Fruit fly (Drosophila melanogaster) whole organism, embryonic: ENCODE data around the gene CCT7.
A peak's percentile ranks its signal among the peaks of the same experiment; 100 is the strongest.

ENCODE experiments used
- Abd-B ChIP-seq: fragments of 200-800 bp; sonication (Bioruptor generic); optimal IDR thresholded peaks from 2 replicates; lab custom pipeline; 2018; ENCODE audit warnings: missing biosample characterization, mild to moderate bottlenecking, missing genetic modification characterization, moderate library complexity
- Atf-2 ChIP-seq: fragments of 200-800 bp; sonication (Bioruptor generic); optimal IDR thresholded peaks from 2 replicates; lab custom pipeline; 2016; ENCODE audit warnings: missing biosample characterization, missing genetic modification characterization
- CG10267 ChIP-seq: fragments of 200-800 bp; sonication (Bioruptor generic); optimal IDR thresholded peaks from 2 replicates; lab custom pipeline; 2018; ENCODE audit warnings: missing biosample characterization, mild to moderate bottlenecking, missing genetic modification characterization, moderate library complexity
- CG10366 ChIP-seq: fragments of 200-800 bp; sonication (Bioruptor generic); IDR thresholded peaks from 2 replicates; pipeline ENCODE4 v1.3.6; 2022; ENCODE audit warnings: missing biosample characterization, missing genetic modification characterization
- CG12942 ChIP-seq: fragments of 200-800 bp; sonication (Bioruptor generic); optimal IDR thresholded peaks from 3 replicates; lab custom pipeline; 2016; ENCODE audit warnings: missing biosample characterization, missing genetic modification characterization
- CG13424 ChIP-seq: fragments of 200-800 bp; sonication (Bioruptor generic); optimal IDR thresholded peaks from 2 replicates; lab custom pipeline; 2019; ENCODE audit warnings: missing biosample characterization, mild to moderate bottlenecking, missing genetic modification characterization, moderate library complexity
- CG13894 ChIP-seq: fragments of 200-800 bp; sonication (Bioruptor generic); optimal IDR thresholded peaks from 3 replicates; lab custom pipeline; 2018; ENCODE audit warnings: missing biosample characterization, mild to moderate bottlenecking, missing genetic modification characterization, moderate library complexity
- CG1529 ChIP-seq: fragments of 200-800 bp; sonication (Bioruptor generic); optimal IDR thresholded peaks from 3 replicates; lab custom pipeline; 2018; ENCODE audit warnings: missing biosample characterization, missing genetic modification characterization
- CG1603 ChIP-seq: fragments of 200-800 bp; sonication (Bioruptor generic); optimal IDR thresholded peaks from 2 replicates; lab custom pipeline; 2019; ENCODE audit warnings: missing biosample characterization, mild to moderate bottlenecking, missing genetic modification characterization, moderate library complexity
- CG1647 ChIP-seq: fragments of 200-800 bp; sonication (Bioruptor generic); optimal IDR thresholded peaks from 3 replicates; lab custom pipeline; 2016; ENCODE audit warnings: missing biosample characterization, missing genetic modification characterization
- CG2199 ChIP-seq: fragments of 200-800 bp; sonication (Bioruptor generic); IDR thresholded peaks from 3 replicates; pipeline ENCODE4 v1.3.6; 2022; ENCODE audit warnings: missing biosample characterization, missing genetic modification characterization
- CG2712 ChIP-seq: fragments of 200-800 bp; optimal IDR thresholded peaks from 3 replicates; lab custom pipeline; 2019; ENCODE audit warnings: missing biosample characterization, mild to moderate bottlenecking, missing genetic modification characterization, moderate library complexity
- CG2875 ChIP-seq: fragments of 200-800 bp; sonication (Bioruptor generic); optimal IDR thresholded peaks from 2 replicates; lab custom pipeline; 2017; ENCODE audit warnings: missing biosample characterization, mild to moderate bottlenecking, missing genetic modification characterization, missing genetic modification reagents
- CG30020 ChIP-seq: fragments of 200-800 bp; optimal IDR thresholded peaks from 2 replicates; lab custom pipeline; 2019; ENCODE audit warnings: missing biosample characterization, mild to moderate bottlenecking, missing genetic modification characterization, moderate library complexity
- CG30403 ChIP-seq: fragments of 200-800 bp; sonication (Bioruptor generic); optimal IDR thresholded peaks from 3 replicates; lab custom pipeline; 2016; ENCODE audit warnings: missing biosample characterization, missing genetic modification characterization
- CG31388 ChIP-seq: fragments of 200-800 bp; sonication (Bioruptor generic); optimal IDR thresholded peaks from 2 replicates; lab custom pipeline; 2016; ENCODE audit warnings: missing biosample characterization, missing genetic modification characterization
- CG32532 ChIP-seq: fragments of 200-800 bp; sonication (Bioruptor generic); IDR thresholded peaks from 2 replicates; pipeline ENCODE4 v1.3.6; 2022; ENCODE audit warnings: missing biosample characterization, missing genetic modification characterization
- CG4424 ChIP-seq: fragments of 200-800 bp; sonication (Bioruptor generic); optimal IDR thresholded peaks from 3 replicates; lab custom pipeline; 2016; ENCODE audit warnings: missing biosample characterization, missing genetic modification characterization
- CG5245 ChIP-seq: fragments of 200-800 bp; sonication (Bioruptor generic); optimal IDR thresholded peaks from 3 replicates; lab custom pipeline; 2016; ENCODE audit warnings: missing biosample characterization, missing genetic modification characterization
- CG5953 ChIP-seq: fragments of 200-800 bp; sonication (Bioruptor generic); IDR thresholded peaks from 2 replicates; pipeline ENCODE4 v1.3.6; 2022; ENCODE audit warnings: missing biosample characterization, missing genetic modification characterization
- CG6689 ChIP-seq: fragments of 200-800 bp; sonication (Bioruptor generic); IDR thresholded peaks from 2 replicates; pipeline ENCODE4 v1.3.6; 2022; ENCODE audit warnings: missing biosample characterization, missing genetic modification characterization
- CG7839 ChIP-seq: fragments of 200-800 bp; sonication (Bioruptor generic); optimal IDR thresholded peaks from 3 replicates; lab custom pipeline; 2018; ENCODE audit warnings: missing biosample characterization, mild to moderate bottlenecking, missing genetic modification characterization, moderate library complexity
- CG8290 ChIP-seq, 3 experiments: fragments of 200-800 bp; sonication (Bioruptor generic); optimal IDR thresholded peaks; 2 replicates each; lab custom pipeline; 2016 to 2019; ENCODE audit warnings: missing biosample characterization in 3 of 3, missing genetic modification characterization in 3 of 3, mild to moderate bottlenecking in 2 of 3, moderate library complexity in 1 of 3
- CG8478 ChIP-seq: fragments of >200 bp; optimal IDR thresholded peaks from 2 replicates; lab custom pipeline; 2018
- CoRest ChIP-seq: fragments of 200-800 bp; sonication (Bioruptor generic); optimal IDR thresholded peaks from 3 replicates; lab custom pipeline; 2018; ENCODE audit warnings: missing biosample characterization, mild to moderate bottlenecking, missing genetic modification characterization, moderate library complexity
- D19B ChIP-seq: fragments of 200-800 bp; sonication (Bioruptor generic); optimal IDR thresholded peaks from 2 replicates; lab custom pipeline; 2017; ENCODE audit warnings: missing biosample characterization, mild to moderate bottlenecking, missing genetic modification characterization
- E2f1 ChIP-seq: fragments of 200-800 bp; sonication (Bioruptor generic); IDR thresholded peaks from 2 replicates; pipeline ENCODE4 v1.3.6; 2022; ENCODE audit warnings: missing biosample characterization, missing genetic modification characterization
- Fer2 ChIP-seq: fragments of 200-800 bp; sonication (Bioruptor generic); optimal IDR thresholded peaks from 2 replicates; lab custom pipeline; 2018; ENCODE audit warnings: missing biosample characterization, mild to moderate bottlenecking, missing genetic modification characterization, moderate library complexity
- HLH4C ChIP-seq: fragments of 200-800 bp; sonication (Bioruptor generic); IDR thresholded peaks from 3 replicates; pipeline ENCODE4 v1.3.6; 2022; ENCODE audit warnings: missing biosample characterization, missing genetic modification characterization; ENCODE audit not compliant: partially characterized antibody
- Hmr ChIP-seq: fragments of 200-800 bp; sonication (Bioruptor generic); optimal IDR thresholded peaks from 3 replicates; lab custom pipeline; 2017; ENCODE audit warnings: mild to moderate bottlenecking, missing biosample characterization, missing genetic modification reagents, missing genetic modification characterization
- Hr3 ChIP-seq: fragments of 200-800 bp; sonication (Bioruptor generic); optimal IDR thresholded peaks from 3 replicates; lab custom pipeline; 2016; ENCODE audit warnings: missing biosample characterization, missing genetic modification characterization
- NK7.1 ChIP-seq: fragments of 200-800 bp; sonication (Bioruptor generic); optimal IDR thresholded peaks from 3 replicates; lab custom pipeline; 2016; ENCODE audit warnings: missing biosample characterization, missing genetic modification characterization
- Ssrp ChIP-seq: fragments of 200-800 bp; sonication (Bioruptor generic); optimal IDR thresholded peaks from 2 replicates; lab custom pipeline; 2018; ENCODE audit warnings: missing biosample characterization, mild to moderate bottlenecking, missing genetic modification characterization, moderate library complexity
- Stat92E ChIP-seq, 3 experiments: fragments of >200 bp in 2 of 3; fragments of 200-800 bp in 1 of 3; sonication (Bioruptor generic) in 1 of 3; optimal IDR thresholded peaks; 2 replicates each; lab custom pipeline; 2017 to 2019; ENCODE audit warnings: missing biosample characterization in 3 of 3, missing genetic modification characterization in 3 of 3, mild to moderate bottlenecking in 1 of 3, moderate library complexity in 1 of 3
- crol ChIP-seq: fragments of 200-800 bp; sonication (Bioruptor generic); IDR thresholded peaks from 2 replicates; pipeline ENCODE4 v1.3.6; 2022; ENCODE audit warnings: missing biosample characterization, missing genetic modification characterization
- da ChIP-seq: fragments of 200-800 bp; sonication (Bioruptor generic); optimal IDR thresholded peaks from 2 replicates; lab custom pipeline; 2016; ENCODE audit warnings: missing biosample characterization, missing genetic modification characterization
- danr ChIP-seq: fragments of 200-800 bp; sonication (Bioruptor generic); IDR thresholded peaks from 2 replicates; pipeline ENCODE4 v1.3.6; 2022; ENCODE audit warnings: missing biosample characterization, missing genetic modification characterization
- fd102C ChIP-seq: fragments of 200-800 bp; sonication (Bioruptor generic); optimal IDR thresholded peaks from 2 replicates; lab custom pipeline; 2018; ENCODE audit warnings: missing biosample characterization, mild to moderate bottlenecking, missing genetic modification characterization, moderate library complexity
- kay ChIP-seq: fragments of 200-800 bp; sonication (Bioruptor generic); optimal IDR thresholded peaks from 2 replicates; lab custom pipeline; 2016; ENCODE audit warnings: missing biosample characterization, missing genetic modification characterization
- oc ChIP-seq: fragments of 200-800 bp; sonication (Bioruptor generic); optimal IDR thresholded peaks from 2 replicates; lab custom pipeline; 2018; ENCODE audit warnings: missing biosample characterization, mild to moderate bottlenecking, missing genetic modification characterization, moderate library complexity
- sens ChIP-seq: fragments of 200-800 bp; sonication (Bioruptor generic); peaks from one replicate; lab custom pipeline; 2016; ENCODE audit warnings: missing biosample characterization, missing genetic modification characterization
- seq ChIP-seq: fragments of 200-800 bp; sonication (Bioruptor generic); IDR thresholded peaks from 2 replicates; pipeline ENCODE4 v1.3.6; 2022; ENCODE audit warnings: missing biosample characterization, missing genetic modification characterization
- tna ChIP-seq: fragments of 200-800 bp; sonication (Bioruptor generic); IDR thresholded peaks from 2 replicates; pipeline ENCODE4 v1.3.6; 2022; ENCODE audit warnings: missing biosample characterization, missing genetic modification characterization; ENCODE audit not compliant: partially characterized antibody
- ttk ChIP-seq: fragments of 200-800 bp; sonication (Bioruptor generic); IDR thresholded peaks from 2 replicates; pipeline ENCODE4 v2.1.2; 2022; ENCODE audit warnings: missing biosample characterization, missing genetic modification characterization
- twi ChIP-seq: fragments of 200-800 bp; optimal IDR thresholded peaks from 2 replicates; lab custom pipeline; 2019; ENCODE audit warnings: missing biosample characterization, mild to moderate bottlenecking, missing genetic modification characterization, moderate library complexity
- vvl ChIP-seq: fragments of 200-800 bp; sonication (Bioruptor generic); IDR thresholded peaks from 2 replicates; pipeline ENCODE4 v1.3.6; 2022; ENCODE audit warnings: missing biosample characterization, missing genetic modification characterization
- zen2 ChIP-seq: fragments of 200-800 bp; sonication (Bioruptor generic); IDR thresholded peaks from 3 replicates; pipeline ENCODE4 v1.3.6; 2022; ENCODE audit warnings: missing biosample characterization, missing genetic modification characterization; ENCODE audit not compliant: partially characterized antibody
- zf30C ChIP-seq: fragments of 200-800 bp; sonication (Bioruptor generic); optimal IDR thresholded peaks from 3 replicates; lab custom pipeline; 2018; ENCODE audit warnings: missing biosample characterization, mild to moderate bottlenecking, missing genetic modification characterization

The CCT7 gene

DNA sequence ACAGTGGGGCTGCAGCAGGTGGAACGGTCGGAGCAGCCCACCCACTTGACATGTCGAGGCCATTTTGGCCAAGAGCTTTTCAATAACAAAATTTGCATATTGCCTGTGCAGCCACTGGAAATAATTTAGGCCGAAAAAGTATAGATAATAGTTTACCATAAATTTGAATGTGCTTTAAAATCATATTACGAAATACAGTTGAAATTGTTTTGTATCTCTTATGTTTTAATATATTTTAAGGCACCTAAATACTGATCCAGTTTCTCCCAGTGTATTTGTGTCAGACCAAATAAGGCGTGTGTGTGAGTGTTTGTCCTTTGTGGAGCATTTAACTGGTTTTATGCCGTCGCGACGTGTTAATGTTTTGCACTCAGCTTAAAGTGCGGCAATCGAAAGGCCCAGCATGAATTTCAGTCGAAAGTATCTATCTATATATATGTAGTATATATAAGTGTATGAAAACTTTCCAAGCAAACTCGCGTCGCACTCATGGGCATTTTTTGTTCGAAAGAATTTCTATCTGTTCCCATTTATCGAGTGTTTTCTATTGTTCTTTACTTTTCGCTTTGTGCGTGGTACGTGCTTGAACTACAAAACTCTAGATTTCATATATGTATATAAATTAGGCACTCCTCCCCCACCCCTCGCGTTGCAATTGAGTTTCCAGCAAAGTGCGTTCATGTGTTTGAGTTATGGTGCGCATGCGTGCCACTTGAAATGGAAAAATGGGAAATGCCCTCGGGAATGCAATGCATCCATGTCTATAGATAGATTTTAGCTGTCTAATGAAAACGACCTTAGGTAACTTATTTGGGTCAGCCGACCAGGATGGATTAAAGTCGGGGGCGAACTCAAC, 48.2 kb downstream of the CCT7 start (continued):
- TF ChIP-seq Ssrp (tag; lab: Kevin White, UChicago) (peak; percentile 55), CG8478 (lab: Kevin White, UChicago) (no peak), CG30403 (peak; percentile 31), CG1603 (tag; lab: Kevin White, UChicago) (peak; percentile 69), Abd-B (no peak), CG5953 (no peak), Atf-2 (no peak), danr (no peak), ttk (GFP tag; lab: Robert Waterston, UW) (no peak), CG6689 (GFP tag; lab: Robert Waterston, UW) (0 out of 2 replicates have a peak, but pooled peaks have one; percentile 21), CG2199 (peak; percentile 100), CG1529 (peak; percentile 23), oc (tag; lab: Kevin White, UChicago) (no peak), da (no peak), zf30C (GFP tag; lab: Kevin White, UChicago) (peak; percentile 77), CG10267 (peak; percentile 44), Fer2 (tag; lab: Kevin White, UChicago) (no peak), CG7839 (peak; percentile 43), CG2712 (peak; percentile 60), E2f1 (GFP tag; lab: Robert Waterston, UW) (0 out of 2 replicates have a peak, but pooled peaks have one; percentile 5), sens (GFP tag; lab: Kevin White, UChicago) (peak; percentile 71), CoRest (tag; lab: Kevin White, UChicago) (peak; percentile 43), Hr3 (GFP tag; lab: Kevin White, UChicago) (no peak), vvl (GFP tag; lab: Robert Waterston, UW) (peak; percentile 60; the same call in 1 of the 2 replicates), zen2 (GFP tag; lab: Robert Waterston, UW) (no peak), CG32532 (no peak), CG13424 (peak; percentile 1), crol (no peak), seq (GFP tag; lab: Robert Waterston, UW) (no peak), D19B (GFP tag; lab: Kevin White, UChicago) (no peak), CG13894 (tag; lab: Kevin White, UChicago) (no peak), CG8290 (GFP tag; optimal IDR thresholded peaks at IDR 0.05; lab: Kevin White, UChicago) (no peak), CG8290 (tag; optimal IDR thresholded peaks at IDR 0.05; lab: Kevin White, UChicago) (peak in 1 of 2 experiments; percentile 16), fd102C (GFP tag; lab: Kevin White, UChicago) (peak; percentile 28), twi (peak; percentile 100), CG12942 (GFP tag; lab: Kevin White, UChicago) (no peak), tna (GFP tag; lab: Robert Waterston, UW) (no peak), CG31388 (GFP tag; lab: Kevin White, UChicago) (no peak), CG30020 (tag; lab: Kevin White, UChicago) (no peak), CG4424 (GFP tag; lab: Kevin White, UChicago) (peak; percentile 38), CG1647 (GFP tag; lab: Kevin White, UChicago) (no peak), Hmr (GFP tag; lab: Kevin White, UChicago) (peak; percentile 12), CG5245 (GFP tag; lab: Kevin White, UChicago) (peak; percentile 5), kay (GFP tag; lab: Kevin White, UChicago) (no peak), Stat92E (GFP tag; optimal IDR thresholded peaks at IDR 0.05; lab: Kevin White, UChicago) (peak in 1 of 3 experiments; percentile 29), CG2875 (GFP tag; lab: Kevin White, UChicago) (peak; percentile 33), NK7.1 (GFP tag; lab: Kevin White, UChicago) (no peak), HLH4C (GFP tag; lab: Robert Waterston, UW) (no peak), CG10366 (GFP tag; lab: Robert Waterston, UW) (0 out of 2 replicates have a peak, but pooled peaks have one; percentile 9)
